Worm (Caenorhabditis elegans): ENCODE data around the gene rpac-19.

The rpac-19 gene

DNA sequence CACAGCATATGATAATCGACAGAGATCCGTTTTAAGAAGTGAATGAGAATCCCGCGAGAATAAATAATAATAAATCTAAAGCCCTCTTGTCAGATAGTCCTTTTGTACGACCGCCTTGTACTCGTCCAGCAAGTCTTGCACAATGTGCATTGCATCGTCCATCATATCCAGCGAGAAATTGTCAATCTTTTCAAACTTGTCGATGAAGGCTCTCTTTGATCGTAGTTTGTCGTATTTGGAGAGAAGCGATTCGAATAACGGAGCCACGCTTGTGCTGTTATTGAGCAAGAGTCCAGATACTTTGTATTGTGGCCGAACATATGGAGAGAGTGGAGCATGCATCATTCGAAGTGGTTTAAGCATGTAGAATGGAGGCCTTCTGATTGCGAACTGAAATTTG is 3.1 kb downstream of the rpac-19 start:
- TF ChIP-seq unc-120 (tag; optimal IDR thresholded peaks at IDR 0.05; ENCODE audit: poor library complexity, severe bottlenecking), result no peak
- no peak for TF ChIP-seq flh-1 (GFP tag; optimal IDR thresholded peaks at IDR 0.05)
- TF ChIP-seq mab-5 (tag; optimal IDR thresholded peaks at IDR 0.05), result no peak
- no peak for TF ChIP-seq ceh-39 (tag; optimal IDR thresholded peaks at IDR 0.05)
- TF ChIP-seq M03D4.4 (tag; optimal IDR thresholded peaks at IDR 0.05), result no peak
- TF ChIP-seq nhr-2 (tag; optimal IDR thresholded peaks at IDR 0.05), result no peak
- no peak for TF ChIP-seq elt-3 (tag; optimal IDR thresholded peaks at IDR 0.05)
- TF ChIP-seq drap-1 (GFP tag; optimal IDR thresholded peaks at IDR 0.05), result no peak
- TF ChIP-seq lin-13 (tag; optimal IDR thresholded peaks at IDR 0.05), result no peak
- no peak for TF ChIP-seq zip-8 (tag; optimal IDR thresholded peaks at IDR 0.05)
- TF ChIP-seq blmp-1 (tag; optimal IDR thresholded peaks at IDR 0.05), result no peak
- TF ChIP-seq sptf-1 (tag; optimal IDR thresholded peaks at IDR 0.05), result no peak
- TF ChIP-seq unc-39 (tag; optimal IDR thresholded peaks at IDR 0.05), result no peak
- TF ChIP-seq nhr-12 (tag; optimal IDR thresholded peaks at IDR 0.05), result no peak
- TF ChIP-seq nhr-237 (tag; optimal IDR thresholded peaks at IDR 0.05), result no peak

DNA sequence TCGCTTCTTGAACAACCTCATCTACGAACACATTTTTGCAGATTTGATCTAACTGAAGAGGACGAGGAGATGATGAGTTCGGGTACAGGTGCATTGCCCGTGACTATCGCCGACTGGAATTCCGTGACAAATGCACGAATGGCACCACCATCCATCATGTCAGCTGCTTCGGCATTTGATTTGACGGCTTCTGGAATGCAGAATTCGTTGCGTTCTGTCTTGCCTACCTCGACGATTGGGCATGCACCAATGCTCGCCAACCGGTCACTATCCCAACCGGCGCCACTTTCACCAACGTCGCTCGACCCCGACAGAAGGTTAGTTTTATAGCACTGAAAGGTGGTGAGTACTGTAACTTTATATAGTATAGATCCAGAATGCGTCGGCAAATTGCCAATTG is 6.2 kb downstream of the rpac-19 start:
- TF ChIP-seq lsy-2 (tag; optimal IDR thresholded peaks at IDR 0.05) (no peak), unc-39 (tag; optimal IDR thresholded peaks at IDR 0.05) (no peak), sptf-1 (tag; optimal IDR thresholded peaks at IDR 0.05) (no peak), M03D4.4 (tag; optimal IDR thresholded peaks at IDR 0.05) (no peak), nhr-12 (tag; optimal IDR thresholded peaks at IDR 0.05) (no peak), ceh-43 (GFP tag; optimal IDR thresholded peaks at IDR 0.05) (no peak), flh-1 (GFP tag; optimal IDR thresholded peaks at IDR 0.05) (no peak), nhr-2 (tag; optimal IDR thresholded peaks at IDR 0.05) (no peak), bed-3 (GFP tag; optimal IDR thresholded peaks at IDR 0.05) (no peak), tbx-8 (GFP tag; optimal IDR thresholded peaks at IDR 0.05) (no peak), nhr-237 (tag; optimal IDR thresholded peaks at IDR 0.05) (no peak), mls-2 (tag; optimal IDR thresholded peaks at IDR 0.05) (no peak), ces-1 (GFP tag; optimal IDR thresholded peaks at IDR 0.05) (no peak), cnd-1 (tag; optimal IDR thresholded peaks at IDR 0.05) (no peak), unc-62 (GFP tag; optimal IDR thresholded peaks at IDR 0.05) (no peak), ham-2 (GFP tag; optimal IDR thresholded peaks at IDR 0.05) (no peak), lin-13 (tag; optimal IDR thresholded peaks at IDR 0.05) (no peak)

DNA sequence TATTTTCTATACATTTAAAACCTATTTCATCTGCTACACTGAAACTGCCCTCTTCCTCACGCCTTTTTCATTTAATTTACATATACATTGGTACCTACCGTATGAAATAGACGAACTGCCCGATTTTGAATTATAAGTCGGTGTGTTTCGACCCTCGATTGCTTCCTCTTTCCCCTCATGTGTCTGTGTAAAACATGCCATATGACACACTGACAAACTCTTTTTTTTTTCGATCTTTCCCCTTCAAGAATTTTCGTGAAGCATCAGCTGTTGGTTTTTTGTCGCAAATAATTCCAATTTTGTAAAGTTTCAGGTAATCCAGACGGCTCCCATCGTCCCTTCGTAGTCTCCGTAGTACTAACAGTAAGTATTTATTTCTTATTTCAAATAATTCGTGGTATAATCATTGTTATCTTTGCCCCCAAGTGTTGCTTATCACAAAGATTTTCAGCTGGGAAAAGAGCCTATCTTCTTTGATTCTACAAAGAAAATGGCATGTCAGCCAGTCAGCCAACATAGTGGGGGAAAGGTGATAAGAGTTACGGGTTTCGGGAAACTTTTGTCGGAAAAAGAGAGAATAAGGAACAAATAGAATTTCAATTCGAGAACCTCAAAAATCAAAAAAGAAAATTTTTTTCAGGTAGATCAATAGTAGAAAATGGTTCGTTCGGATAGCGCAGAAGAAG is 7.7 kb downstream of the rpac-19 start:
- TF ChIP-seq lin-13 (tag; optimal IDR thresholded peaks at IDR 0.05) (no peak), nhr-2 (tag; optimal IDR thresholded peaks at IDR 0.05) (no peak), ceh-39 (tag; optimal IDR thresholded peaks at IDR 0.05) (no peak), sptf-1 (tag; optimal IDR thresholded peaks at IDR 0.05) (no peak), mep-1 (tag; optimal IDR thresholded peaks at IDR 0.05) (no peak)

ce11 chrIII:9620148-9620547 is 9.5 kb downstream of the rpac-19 start:
- TF ChIP-seq zip-8 (tag; optimal IDR thresholded peaks at IDR 0.05) (no peak), nhr-76 (tag; optimal IDR thresholded peaks at IDR 0.05) (no peak), hlh-1 (tag; optimal IDR thresholded peaks at IDR 0.05) (no peak), lsy-2 (tag; optimal IDR thresholded peaks at IDR 0.05) (no peak), nhr-2 (tag; optimal IDR thresholded peaks at IDR 0.05) (no peak), mab-5 (tag; optimal IDR thresholded peaks at IDR 0.05) (no peak), drap-1 (GFP tag; optimal IDR thresholded peaks at IDR 0.05) (no peak)

- TF ChIP-seq cnd-1 (tag; optimal IDR thresholded peaks at IDR 0.05), result no peak
- no peak for TF ChIP-seq ham-2 (GFP tag; optimal IDR thresholded peaks at IDR 0.05)
- no peak for TF ChIP-seq M03D4.4 (tag; optimal IDR thresholded peaks at IDR 0.05)
- TF ChIP-seq nhr-12 (tag; optimal IDR thresholded peaks at IDR 0.05), result no peak
- peak; percentile 19 for TF ChIP-seq lin-13 (tag; optimal IDR thresholded peaks at IDR 0.05)
- peak; percentile 96 for TF ChIP-seq unc-120 (tag; optimal IDR thresholded peaks at IDR 0.05; ENCODE audit: poor library complexity, severe bottlenecking)
- TF ChIP-seq ceh-83 (GFP tag; optimal IDR thresholded peaks at IDR 0.05), result no peak
- TF ChIP-seq drap-1 (GFP tag; optimal IDR thresholded peaks at IDR 0.05), result no peak
- no peak for TF ChIP-seq blmp-1 (tag; optimal IDR thresholded peaks at IDR 0.05)
- no peak for TF ChIP-seq pha-4 (tag; optimal IDR thresholded peaks at IDR 0.05)
- no peak for TF ChIP-seq nhr-76 (tag; optimal IDR thresholded peaks at IDR 0.05)
- peak; percentile 32 for TF ChIP-seq flh-1 (GFP tag; optimal IDR thresholded peaks at IDR 0.05)
- peak; percentile 58 for TF ChIP-seq ces-1 (GFP tag; optimal IDR thresholded peaks at IDR 0.05)
- TF ChIP-seq ztf-11 (tag; optimal IDR thresholded peaks at IDR 0.05), result no peak
- TF ChIP-seq lsy-2 (tag; optimal IDR thresholded peaks at IDR 0.05), result peak; percentile 35
- no peak for TF ChIP-seq ceh-43 (GFP tag; optimal IDR thresholded peaks at IDR 0.05)
- peak; percentile 20 for TF ChIP-seq unc-62 (GFP tag; optimal IDR thresholded peaks at IDR 0.05)
- TF ChIP-seq zip-8 (tag; optimal IDR thresholded peaks at IDR 0.05), result no peak
- TF ChIP-seq nhr-2 (tag; optimal IDR thresholded peaks at IDR 0.05), result no peak
- TF ChIP-seq bed-3 (GFP tag; optimal IDR thresholded peaks at IDR 0.05), result no peak
- no peak for TF ChIP-seq ceh-39 (tag; optimal IDR thresholded peaks at IDR 0.05)
- no peak for TF ChIP-seq sem-2 (GFP tag; optimal IDR thresholded peaks at IDR 0.05)
- no peak for TF ChIP-seq elt-3 (tag; optimal IDR thresholded peaks at IDR 0.05)
- no peak for TF ChIP-seq lin-32 (GFP tag; optimal IDR thresholded peaks at IDR 0.05)
- no peak for TF ChIP-seq tbx-8 (GFP tag; optimal IDR thresholded peaks at IDR 0.05)
- TF ChIP-seq sptf-1 (tag; optimal IDR thresholded peaks at IDR 0.05), result no peak
- TF ChIP-seq mep-1 (tag; optimal IDR thresholded peaks at IDR 0.05), result peak; percentile 8
- peak; percentile 45 for TF ChIP-seq nhr-237 (tag; optimal IDR thresholded peaks at IDR 0.05)
- TF ChIP-seq nhr-28 (tag; optimal IDR thresholded peaks at IDR 0.05), result no peak
- TF ChIP-seq mab-5 (tag; optimal IDR thresholded peaks at IDR 0.05), result no peak
- peak; percentile 23 for TF ChIP-seq mls-2 (tag; optimal IDR thresholded peaks at IDR 0.05)
- TF ChIP-seq elt-1 (tag; optimal IDR thresholded peaks at IDR 0.05; ENCODE audit: borderline replicate concordance, insufficient read depth), result no peak
- no peak for TF ChIP-seq unc-39 (tag; optimal IDR thresholded peaks at IDR 0.05)
- peak; percentile 25 for TF ChIP-seq hlh-1 (tag; optimal IDR thresholded peaks at IDR 0.05)
Measured at ce11 chrIII:9619079-9619761, 10.5 kb downstream of the rpac-19 start, which contains the start of gene hlh-11. hlh-11 (plus strand) TSS chrIII:9619711.

Measured in whole organism, mixed stage, embryonic.